Fruit fly (Drosophila melanogaster): ENCODE measurements around the gene CG12708.
A peak's percentile ranks its signal among the peaks of the same experiment; 100 is the strongest.

Gene CG12708

DNA sequence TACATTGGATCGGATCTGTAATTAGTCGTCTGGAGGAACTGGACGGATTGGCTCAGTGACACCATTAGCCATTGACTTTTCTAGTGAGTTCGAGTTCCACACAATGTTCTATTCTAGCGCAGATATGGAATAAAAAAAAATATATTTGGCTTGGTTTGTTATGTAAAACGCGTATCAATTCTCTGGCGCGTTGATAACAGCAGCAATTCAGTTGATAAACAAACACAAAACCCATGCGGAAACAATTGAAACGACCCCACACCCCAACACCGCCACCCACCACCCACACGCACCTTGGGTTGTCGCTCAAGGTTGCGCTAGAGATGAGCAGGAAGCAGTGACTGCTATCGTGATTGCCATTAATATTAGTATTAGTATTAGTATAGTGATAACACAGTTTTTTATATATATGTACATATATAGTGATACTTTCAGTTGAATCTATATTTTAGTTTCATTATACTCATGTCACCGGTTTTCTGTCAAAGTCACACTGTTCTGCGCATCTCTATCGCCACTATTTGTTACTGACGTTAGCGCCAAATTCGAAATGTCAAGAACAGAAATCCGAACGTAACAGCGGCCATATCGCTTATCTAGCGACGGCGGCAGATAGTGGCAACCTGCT lies 22.4 kb downstream of the CG12708 start (continued):
- peak; percentile 76 for TF ChIP-seq tio (GFP tag; optimal IDR thresholded peaks at IDR 0.05)
- peak; percentile 80 for TF ChIP-seq ewg (GFP tag; optimal IDR thresholded peaks at IDR 0.05)
- peak; percentile 95 for TF ChIP-seq CG30403 (GFP tag; optimal IDR thresholded peaks at IDR 0.05)
- peak; percentile 90 for TF ChIP-seq CG12155 (GFP tag; optimal IDR thresholded peaks at IDR 0.05)
- peak; percentile 86 for TF ChIP-seq CG3726 (GFP tag; IDR thresholded peaks at IDR 0.05)
- peak; percentile 74 for TF ChIP-seq grn (GFP tag; optimal IDR thresholded peaks at IDR 0.05)
- peak; percentile 97 for TF ChIP-seq row (GFP tag; IDR thresholded peaks at IDR 0.05)
- TF ChIP-seq Hmx (GFP tag; optimal IDR thresholded peaks at IDR 0.05), result peak; percentile 57
- no peak for TF ChIP-seq ato (GFP tag; IDR thresholded peaks at IDR 0.05; ENCODE audit: partially characterized antibody)
- peak; percentile 36 for TF ChIP-seq CG30020 (tag; optimal IDR thresholded peaks at IDR 0.05)
- peak in 1 of 2 experiments; percentile 72 for TF ChIP-seq Hr78 (GFP tag; optimal IDR thresholded peaks at IDR 0.05)
- peak; percentile 74 for TF ChIP-seq dmrt11E (tag; optimal IDR thresholded peaks at IDR 0.05)
- peak; percentile 83 for TF ChIP-seq CG12219 (GFP tag; optimal IDR thresholded peaks at IDR 0.05)
- TF ChIP-seq ftz-f1 (GFP tag; optimal IDR thresholded peaks at IDR 0.05), result peak; percentile 99
- peak; percentile 77 for TF ChIP-seq CG4617 (GFP tag; optimal IDR thresholded peaks at IDR 0.05; ENCODE audit: borderline replicate concordance)
- TF ChIP-seq pb (GFP tag; optimal IDR thresholded peaks at IDR 0.05), result no peak
- TF ChIP-seq CG15479 (GFP tag; optimal IDR thresholded peaks at IDR 0.05), result no peak
- TF ChIP-seq dm (GFP tag; optimal IDR thresholded peaks at IDR 0.05), result no peak
- peak; percentile 87 for TF ChIP-seq Blimp-1 (GFP tag; optimal IDR thresholded peaks at IDR 0.05)
- peak; percentile 85 for TF ChIP-seq CG17385 (GFP tag; optimal IDR thresholded peaks at IDR 0.05)
- TF ChIP-seq Med (GFP tag), result peak; percentile 91
- peak; percentile 85 for TF ChIP-seq gcm (GFP tag; optimal IDR thresholded peaks at IDR 0.05)
- peak; percentile 82 for TF ChIP-seq Spps (tag; optimal IDR thresholded peaks at IDR 0.05)
- peak; percentile 88 for TF ChIP-seq CG17328 (GFP tag; IDR thresholded peaks at IDR 0.05)
- 0 out of 3 replicates have a peak, but pooled peaks have one; percentile 19 for TF ChIP-seq z (GFP tag; IDR thresholded peaks at IDR 0.05)
- TF ChIP-seq kay (GFP tag; optimal IDR thresholded peaks at IDR 0.05), result peak; percentile 77
- TF ChIP-seq CG34422 (GFP tag; IDR thresholded peaks at IDR 0.05), result peak; percentile 96
- peak; percentile 94 for TF ChIP-seq H15 (GFP tag; IDR thresholded peaks at IDR 0.05)
- TF ChIP-seq schlank (tag; optimal IDR thresholded peaks at IDR 0.05), result peak; percentile 80
- TF ChIP-seq aop (GFP tag; IDR thresholded peaks at IDR 0.05), result peak; percentile 70
- peak; percentile 79 for TF ChIP-seq CG5245 (GFP tag; optimal IDR thresholded peaks at IDR 0.05)
- TF ChIP-seq CG14710 (tag; optimal IDR thresholded peaks at IDR 0.05), result peak; percentile 88
- TF ChIP-seq peb (GFP tag; IDR thresholded peaks at IDR 0.05), result peak; percentile 92
- no peak for TF ChIP-seq cad (GFP tag; optimal IDR thresholded peaks at IDR 0.05)
- TF ChIP-seq CG30431 (GFP tag; optimal IDR thresholded peaks at IDR 0.05), result peak; percentile 74
- peak; percentile 29 for TF ChIP-seq fd64A (GFP tag; optimal IDR thresholded peaks at IDR 0.05)
- TF ChIP-seq CG1647 (GFP tag; optimal IDR thresholded peaks at IDR 0.05), result peak; percentile 68
- peak; percentile 31 to 88 for TF ChIP-seq Hr51 (GFP tag; optimal IDR thresholded peaks at IDR 0.05)
- TF ChIP-seq nau (GFP tag; optimal IDR thresholded peaks at IDR 0.05), result peak; percentile 91
- TF ChIP-seq HmgD (GFP tag; optimal IDR thresholded peaks at IDR 0.05), result no peak
- peak; percentile 96 for TF ChIP-seq Fer1 (GFP tag; optimal IDR thresholded peaks at IDR 0.05)
- TF ChIP-seq pzg (GFP tag; optimal IDR thresholded peaks at IDR 0.05), result peak; percentile 39
- no peak for TF ChIP-seq Doc3 (GFP tag; IDR thresholded peaks at IDR 0.05; ENCODE audit: partially characterized antibody)
- TF ChIP-seq CG3163 (GFP tag; optimal IDR thresholded peaks at IDR 0.05), result no peak
- peak; percentile 97 for TF ChIP-seq sob (GFP tag; IDR thresholded peaks at IDR 0.05)
- peak; percentile 5 for TF ChIP-seq CG33213 (GFP tag; optimal IDR thresholded peaks at IDR 0.05)
- TF ChIP-seq CG12659 (GFP tag; optimal IDR thresholded peaks at IDR 0.05), result peak; percentile 92
- peak; percentile 43 for TF ChIP-seq slp2 (GFP tag; optimal IDR thresholded peaks at IDR 0.05)
- TF ChIP-seq CG17359 (tag; optimal IDR thresholded peaks at IDR 0.05), result peak; percentile 94
